Worm (Caenorhabditis elegans) whole organism, L2 larva: ENCODE measurements around the gene F40G12.5.

ENCODE experiments used
- C34F6.9 ChIP-seq: fragments of 150-350 bp; optimal IDR thresholded peaks from 2 replicates; lab custom pipeline; 2014; ENCODE audit warnings: missing biosample characterization, missing genetic modification characterization
- F13H6.1 ChIP-seq: sonication (generic microtip); optimal IDR thresholded peaks from 2 replicates; lab custom pipeline; 2016; ENCODE audit warnings: missing genetic modification characterization, missing compliant biosample characterization
- R02D3.7 ChIP-seq: fragments of 150-350 bp; optimal IDR thresholded peaks from 2 replicates; lab custom pipeline; 2014; ENCODE audit warnings: missing biosample characterization, missing genetic modification characterization
- Y55F3AM.14 ChIP-seq: fragments of 200-800 bp; sonication (Bioruptor generic); optimal IDR thresholded peaks from 2 replicates; lab custom pipeline; 2018; ENCODE audit warnings: mild to moderate bottlenecking, missing genetic modification characterization, missing compliant biosample characterization
- ZK546.5 ChIP-seq: sonication (generic microtip); optimal IDR thresholded peaks from 2 replicates; lab custom pipeline; 2017; ENCODE audit warnings: missing biosample characterization, missing genetic modification characterization
- alr-1 ChIP-seq: fragments of 150-350 bp; optimal IDR thresholded peaks from 2 replicates; lab custom pipeline; 2014; ENCODE audit warnings: missing biosample characterization, missing genetic modification characterization
- aly-2 ChIP-seq: fragments of 150-350 bp; optimal IDR thresholded peaks from 2 replicates; lab custom pipeline; 2014; ENCODE audit warnings: missing biosample characterization, missing genetic modification characterization
- ama-1 ChIP-seq: fragments of 150-350 bp; optimal IDR thresholded peaks from 2 replicates; lab custom pipeline; 2018; ENCODE audit warnings: inconsistent platforms
- ceh-16 ChIP-seq: fragments of 150-350 bp; optimal IDR thresholded peaks from 2 replicates; lab custom pipeline; 2014; ENCODE audit warnings: missing biosample characterization, missing genetic modification characterization
- ceh-82 ChIP-seq: fragments of 150-350 bp; optimal IDR thresholded peaks from 2 replicates; lab custom pipeline; 2014; ENCODE audit warnings: missing biosample characterization, missing genetic modification characterization
- crh-2 ChIP-seq: sonication (generic microtip); optimal IDR thresholded peaks from 2 replicates; lab custom pipeline; 2017; ENCODE audit warnings: missing biosample characterization, missing genetic modification characterization
- dmd-4 ChIP-seq: sonication (generic microtip); optimal IDR thresholded peaks from 2 replicates; lab custom pipeline; 2017; ENCODE audit warnings: missing biosample characterization, missing genetic modification characterization
- elt-1 ChIP-seq: fragments of 150-350 bp; optimal IDR thresholded peaks from 2 replicates; lab custom pipeline; 2014; ENCODE audit warnings: missing biosample characterization, missing genetic modification characterization
- elt-3 ChIP-seq: sonication (generic microtip); optimal IDR thresholded peaks from 2 replicates; lab custom pipeline; 2017; ENCODE audit warnings: missing biosample characterization, missing genetic modification characterization
- gmeb-1 ChIP-seq: fragments of 150-350 bp; optimal IDR thresholded peaks from 2 replicates; lab custom pipeline; 2014; ENCODE audit warnings: missing biosample characterization, missing genetic modification characterization
- lin-11 ChIP-seq: fragments of 150-350 bp; sonication (generic microtip); optimal IDR thresholded peaks from 2 replicates; lab custom pipeline; 2014; ENCODE audit warnings: missing biosample characterization, missing genetic modification characterization, inconsistent platforms, mixed read lengths
- lin-13 ChIP-seq: fragments of 150-350 bp; optimal IDR thresholded peaks from 2 replicates; lab custom pipeline; 2014; ENCODE audit warnings: missing biosample characterization, missing genetic modification reagents, missing genetic modification characterization
- lin-39 ChIP-seq: fragments of 150-350 bp; optimal IDR thresholded peaks from 2 replicates; lab custom pipeline; 2014; ENCODE audit warnings: missing biosample characterization, missing genetic modification reagents, missing genetic modification characterization
- lsy-2 ChIP-seq, 2 experiments: fragments of 150-350 bp in 1 of 2; sonication (generic microtip) in 1 of 2; optimal IDR thresholded peaks; 2 replicates each; lab custom pipeline; 2014 to 2017; ENCODE audit warnings: missing biosample characterization in 2 of 2, missing genetic modification characterization in 2 of 2
- mab-5 ChIP-seq: fragments of 150-350 bp; optimal IDR thresholded peaks from 2 replicates; lab custom pipeline; 2014; ENCODE audit warnings: missing biosample characterization, missing genetic modification characterization
- mbf-1 ChIP-seq: sonication (generic microtip); optimal IDR thresholded peaks from 2 replicates; lab custom pipeline; 2017; ENCODE audit warnings: missing biosample characterization, missing genetic modification characterization
- mdl-1 ChIP-seq, 2 experiments: fragments of 150-350 bp in 1 of 2; sonication (generic microtip) in 1 of 2; optimal IDR thresholded peaks; 2 replicates each; lab custom pipeline; 2017; ENCODE audit warnings: missing biosample characterization in 2 of 2, missing genetic modification characterization in 2 of 2
- nhr-10 ChIP-seq: sonication (generic microtip); optimal IDR thresholded peaks from 2 replicates; lab custom pipeline; 2017; ENCODE audit warnings: missing biosample characterization, missing genetic modification characterization
- nhr-12 ChIP-seq: fragments of 150-350 bp; optimal IDR thresholded peaks from 2 replicates; lab custom pipeline; 2014; ENCODE audit warnings: missing biosample characterization, missing genetic modification characterization
- nhr-129 ChIP-seq: fragments of 150-350 bp; optimal IDR thresholded peaks from 2 replicates; lab custom pipeline; 2014; ENCODE audit warnings: missing biosample characterization, missing genetic modification characterization
- nhr-21 ChIP-seq: fragments of 150-350 bp; optimal IDR thresholded peaks from 2 replicates; lab custom pipeline; 2014; ENCODE audit warnings: missing biosample characterization, missing genetic modification characterization
- nhr-23 ChIP-seq: fragments of 150-350 bp; optimal IDR thresholded peaks from 2 replicates; lab custom pipeline; 2014; ENCODE audit warnings: missing biosample characterization, missing genetic modification reagents, missing genetic modification characterization
- nhr-237 ChIP-seq: fragments of 150-350 bp; optimal IDR thresholded peaks from 2 replicates; lab custom pipeline; 2014; ENCODE audit warnings: missing biosample characterization, missing genetic modification characterization
- nhr-25 ChIP-seq: fragments of 150-350 bp; sonication (generic microtip); optimal IDR thresholded peaks from 3 replicates; lab custom pipeline; 2014; ENCODE audit warnings: missing biosample characterization, missing genetic modification characterization
- nhr-77 ChIP-seq: fragments of 150-350 bp; optimal IDR thresholded peaks from 2 replicates; lab custom pipeline; 2014; ENCODE audit warnings: missing biosample characterization, missing genetic modification characterization
- peb-1 ChIP-seq: fragments of 150-350 bp; optimal IDR thresholded peaks from 2 replicates; lab custom pipeline; 2014; ENCODE audit warnings: missing biosample characterization, missing genetic modification characterization
- sem-4 ChIP-seq: fragments of 150-350 bp; optimal IDR thresholded peaks from 2 replicates; lab custom pipeline; 2014; ENCODE audit warnings: missing biosample characterization, missing genetic modification reagents, missing genetic modification characterization
- skn-1 ChIP-seq: sonication (generic microtip); optimal IDR thresholded peaks from 2 replicates; lab custom pipeline; 2017; ENCODE audit warnings: missing biosample characterization, missing genetic modification characterization
- snpc-4 ChIP-seq: fragments of 150-350 bp; optimal IDR thresholded peaks from 2 replicates; lab custom pipeline; 2014; ENCODE audit warnings: missing biosample characterization, missing genetic modification characterization
- unc-39 ChIP-seq: fragments of 150-350 bp; optimal IDR thresholded peaks from 2 replicates; lab custom pipeline; 2014; ENCODE audit warnings: missing biosample characterization, missing genetic modification characterization
- unc-55 ChIP-seq: fragments of 150-350 bp; sonication (generic microtip); optimal IDR thresholded peaks from 3 replicates; lab custom pipeline; 2014; ENCODE audit warnings: missing biosample characterization, missing genetic modification reagents, missing genetic modification characterization
- unc-62 ChIP-seq: fragments of 150-350 bp; optimal IDR thresholded peaks from 2 replicates; lab custom pipeline; 2014; ENCODE audit warnings: missing biosample characterization, missing genetic modification reagents, missing genetic modification characterization
- ztf-4 ChIP-seq: fragments of 150-350 bp; optimal IDR thresholded peaks from 2 replicates; lab custom pipeline; 2014; ENCODE audit warnings: missing biosample characterization, missing genetic modification characterization

Gene F40G12.5

ce11 chrV:14294396-14294795 is 23.8 kb upstream of the F40G12.5 start, which contains the start of gene F14D7.9:
F14D7.9 (plus strand) TSS chrV:14294696.
- no peak for TF ChIP-seq Y55F3AM.14 (GFP tag; lab: Kevin White, UChicago)
- no peak for TF ChIP-seq ama-1 (lab: Kevin White, UChicago)
- TF ChIP-seq nhr-12 (tag; lab: Kevin White, UChicago), result no peak
- TF ChIP-seq dmd-4, result no peak
- TF ChIP-seq lin-11 (tag; lab: Kevin White, UChicago), result no peak
- no peak for TF ChIP-seq unc-39
- no peak for TF ChIP-seq lin-13 (GFP tag; lab: Kevin White, UChicago)
- no peak for TF ChIP-seq aly-2 (tag; lab: Kevin White, UChicago)
- TF ChIP-seq nhr-25 (tag; lab: Kevin White, UChicago), result no peak
- no peak for TF ChIP-seq nhr-237 (tag; lab: Kevin White, UChicago)
- TF ChIP-seq nhr-10, result no peak

- no peak for TF ChIP-seq ceh-16 (tag; lab: Kevin White, UChicago)
- no peak for TF ChIP-seq nhr-21
- no peak for TF ChIP-seq unc-55
- no peak for TF ChIP-seq ZK546.5 (tag; lab: Kevin White, UChicago)
- no peak for TF ChIP-seq snpc-4
- TF ChIP-seq mab-5, result no peak
- no peak for TF ChIP-seq ztf-4 (tag; lab: Kevin White, UChicago)
- no peak for TF ChIP-seq elt-1 (tag; lab: Kevin White, UChicago)
- TF ChIP-seq elt-3 (tag; lab: Kevin White, UChicago), result no peak
- no peak for TF ChIP-seq crh-2 (tag; lab: Kevin White, UChicago)
- TF ChIP-seq lin-39, result no peak
- TF ChIP-seq lin-13 (GFP tag; lab: Kevin White, UChicago), result no peak
- no peak for TF ChIP-seq nhr-10
- no peak for TF ChIP-seq C34F6.9
- TF ChIP-seq mdl-1 (tag; optimal IDR thresholded peaks at IDR 0.05; lab: Kevin White, UChicago), result no peak
- no peak for TF ChIP-seq nhr-77 (tag; lab: Kevin White, UChicago)
- TF ChIP-seq F13H6.1 (tag; lab: Kevin White, UChicago), result no peak
- TF ChIP-seq nhr-23, result no peak
- no peak for TF ChIP-seq ama-1 (lab: Kevin White, UChicago)
Observed at ce11 chrV:14293667-14294194, 23.1 kb upstream of the F40G12.5 start, which contains the start of gene F14D7.2. F14D7.2 (minus strand) TSS chrV:14293717.

ce11 chrV:14290636-14291035 is 20.0 kb upstream of the F40G12.5 start, which contains the start of gene F14D7.18:
F14D7.18 (minus strand) TSS chrV:14290736.
- TF ChIP-seq R02D3.7 (tag; lab: Kevin White, UChicago) (no peak), nhr-10 (no peak), elt-1 (tag; lab: Kevin White, UChicago) (no peak), ceh-82 (tag; lab: Kevin White, UChicago) (no peak), aly-2 (tag; lab: Kevin White, UChicago) (no peak), mbf-1 (no peak), nhr-237 (tag; lab: Kevin White, UChicago) (no peak), C34F6.9 (no peak), gmeb-1 (tag; lab: Kevin White, UChicago) (no peak)

- no peak for TF ChIP-seq peb-1 (tag; lab: Kevin White, UChicago)
Observed at ce11 chrV:14289363-14289762, 18.7 kb upstream of the F40G12.5 start, which contains the start of gene F14D7.1. F14D7.1 (minus strand) TSS chrV:14289463.

ce11 chrV:14285803-14286202 is 15.2 kb upstream of the F40G12.5 start, which contains the start of gene F40G12.11:
F40G12.11 (plus strand) TSS chrV:14286171.
- TF ChIP-seq gmeb-1 (tag; lab: Kevin White, UChicago) (no peak), lin-11 (tag; lab: Kevin White, UChicago) (no peak), unc-62 (GFP tag; lab: Kevin White, UChicago) (no peak), peb-1 (tag; lab: Kevin White, UChicago) (no peak), nhr-129 (no peak), unc-39 (no peak), lsy-2 (tag; optimal IDR thresholded peaks at IDR 0.05; lab: Kevin White, UChicago) (no peak), alr-1 (no peak), lin-13 (GFP tag; lab: Kevin White, UChicago) (no peak), unc-55 (no peak), mab-5 (no peak), sem-4 (tag; lab: Kevin White, UChicago) (no peak), skn-1 (tag; lab: Kevin White, UChicago) (no peak), elt-1 (tag; lab: Kevin White, UChicago) (no peak), ceh-82 (tag; lab: Kevin White, UChicago) (no peak), elt-3 (tag; lab: Kevin White, UChicago) (no peak)
